Comparison of ENCODE assay signal across 1 fruit fly cellular context in the genomic region with DNA sequence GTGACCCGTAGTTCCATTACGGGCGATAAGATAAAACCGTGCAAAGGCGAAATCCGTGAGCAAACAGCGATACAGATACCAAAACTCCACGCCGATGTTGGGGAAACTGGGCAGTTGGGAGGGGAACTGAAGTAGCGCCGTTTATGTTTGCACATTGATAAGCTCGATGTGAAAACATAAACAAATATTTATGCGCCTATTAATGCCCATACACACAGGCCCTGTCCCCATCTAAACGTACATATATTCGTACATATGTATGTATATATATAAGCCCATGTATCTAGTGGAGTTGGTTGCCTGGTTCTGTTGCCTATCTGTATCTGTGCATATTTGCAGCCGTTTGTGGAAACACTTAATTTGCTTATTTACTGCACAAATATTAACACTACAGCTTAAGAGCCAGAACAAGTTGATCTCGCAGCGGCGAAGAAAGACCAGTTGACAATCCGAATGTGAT.
TF ChIP-seq lines count a peak whose summit lies in the region.

No protein-coding gene starts in this region.

TF ChIP-seq in whole organism, embryonic, 481 proteins besides CTCF, POLR2A, EP300 and RAD21 (continued from another document):
- TF ChIP-seq MESR4 (GFP tag; optimal IDR thresholded peaks at IDR 0.05; lab: Kevin White, UChicago) (peak; percentile 0), CG7786 (GFP tag; optimal IDR thresholded peaks at IDR 0.05; lab: Kevin White, UChicago) (no peak), D19A (tag; optimal IDR thresholded peaks at IDR 0.05; lab: Kevin White, UChicago) (peak; percentile 43), CG9727 (GFP tag; optimal IDR thresholded peaks at IDR 0.05; lab: Kevin White, UChicago) (peak; percentile 88), CG7987 (GFP tag; optimal IDR thresholded peaks at IDR 0.05; lab: Kevin White, UChicago) (peak; percentile 91), lab (GFP tag; optimal IDR thresholded peaks at IDR 0.05; lab: Kevin White, UChicago) (peak; percentile 92), Opbp (GFP tag; IDR thresholded peaks at IDR 0.05; lab: Robert Waterston, UW; ENCODE audit: partially characterized antibody) (no peak), CG14710 (tag; optimal IDR thresholded peaks at IDR 0.05; lab: Kevin White, UChicago) (peak; percentile 76), pb (GFP tag; optimal IDR thresholded peaks at IDR 0.05; lab: Kevin White, UChicago) (peak; percentile 24), sens-2 (GFP tag; IDR thresholded peaks at IDR 0.05; lab: Robert Waterston, UW) (peak; percentile 9; the same call in 1 of the 2 replicates), CG2875 (GFP tag; optimal IDR thresholded peaks at IDR 0.05; lab: Kevin White, UChicago) (peak; percentile 83), CG12769 (tag; optimal IDR thresholded peaks at IDR 0.05; lab: Kevin White, UChicago) (peak; percentile 75), oc (tag; optimal IDR thresholded peaks at IDR 0.05; lab: Kevin White, UChicago) (peak; percentile 74), usp (GFP tag; optimal IDR thresholded peaks at IDR 0.05; lab: Kevin White, UChicago) (no peak), CG17328 (GFP tag; IDR thresholded peaks at IDR 0.05; lab: Robert Waterston, UW) (no peak; the same call in none of the 2 replicates), CG32772 (GFP tag; IDR thresholded peaks at IDR 0.05; lab: Robert Waterston, UW) (no peak), dpn (GFP tag; optimal IDR thresholded peaks at IDR 0.05; lab: Kevin White, UChicago) (peak; percentile 23 to 40), Oli (tag; optimal IDR thresholded peaks at IDR 0.05; lab: Kevin White, UChicago) (peak; percentile 48), Fer3 (tag; optimal IDR thresholded peaks at IDR 0.05; lab: Kevin White, UChicago) (peak; percentile 69), CG18262 (tag; optimal IDR thresholded peaks at IDR 0.05; lab: Kevin White, UChicago) (peak; percentile 67), CG7928 (GFP tag; optimal IDR thresholded peaks at IDR 0.05; lab: Kevin White, UChicago) (peak; percentile 59), TFAM (GFP tag; optimal IDR thresholded peaks at IDR 0.05; lab: Kevin White, UChicago) (peak; percentile 57), E2f1 (GFP tag; IDR thresholded peaks at IDR 0.05; lab: Robert Waterston, UW) (peak; percentile 25; the same call in 1 of the 2 replicates), fd96Cb (tag; optimal IDR thresholded peaks at IDR 0.05; lab: Kevin White, UChicago) (peak; percentile 43), lola (GFP tag; optimal IDR thresholded peaks at IDR 0.05; lab: Kevin White, UChicago) (peak in 1 of 3 experiments; percentile 49), CG1233 (GFP tag; optimal IDR thresholded peaks at IDR 0.05; lab: Kevin White, UChicago) (peak; percentile 87), Gug (GFP tag; IDR thresholded peaks at IDR 0.05; lab: Robert Waterston, UW) (no peak), CG14860 (GFP tag; IDR thresholded peaks at IDR 0.05; lab: Robert Waterston, UW; ENCODE audit: partially characterized antibody) (no peak), Blimp-1 (GFP tag; optimal IDR thresholded peaks at IDR 0.05; lab: Kevin White, UChicago) (peak; percentile 71), HHEX (GFP tag; optimal IDR thresholded peaks at IDR 0.05; lab: Kevin White, UChicago) (peak; percentile 86), CG6765 (GFP tag; optimal IDR thresholded peaks at IDR 0.05; lab: Kevin White, UChicago) (peak; percentile 82), lbe (GFP tag; optimal IDR thresholded peaks at IDR 0.05; lab: Kevin White, UChicago) (peak; percentile 31), schlank (tag; optimal IDR thresholded peaks at IDR 0.05; lab: Kevin White, UChicago) (peak; percentile 67), B-H2 (GFP tag; optimal IDR thresholded peaks at IDR 0.05; lab: Kevin White, UChicago) (peak; percentile 4), CrebB (tag; optimal IDR thresholded peaks at IDR 0.05; lab: Kevin White, UChicago) (peak; percentile 84), Hey (tag; optimal IDR thresholded peaks at IDR 0.05; lab: Kevin White, UChicago) (peak; percentile 78), salm (tag; optimal IDR thresholded peaks at IDR 0.05; lab: Kevin White, UChicago) (peak; percentile 86), Taf1 (GFP tag; IDR thresholded peaks at IDR 0.05; lab: Robert Waterston, UW) (no peak), Hsf (GFP tag; optimal IDR thresholded peaks at IDR 0.05; lab: Kevin White, UChicago) (peak; percentile 9), CoRest (tag; optimal IDR thresholded peaks at IDR 0.05; lab: Kevin White, UChicago) (peak; percentile 72), CG18599 (GFP tag; optimal IDR thresholded peaks at IDR 0.05; lab: Kevin White, UChicago) (peak; percentile 82), CG10979 (tag; optimal IDR thresholded peaks at IDR 0.05; lab: Kevin White, UChicago) (peak; percentile 65), Atf-2 (GFP tag; optimal IDR thresholded peaks at IDR 0.05; lab: Kevin White, UChicago) (no peak), CG10209 (GFP tag; optimal IDR thresholded peaks at IDR 0.05; lab: Kevin White, UChicago) (peak; percentile 81), gcm2 (GFP tag; optimal IDR thresholded peaks at IDR 0.05; lab: Kevin White, UChicago) (peak; percentile 58), peb (GFP tag; IDR thresholded peaks at IDR 0.05; lab: Robert Waterston, UW) (no peak), CG8359 (GFP tag; optimal IDR thresholded peaks at IDR 0.05; lab: Kevin White, UChicago; ENCODE audit: borderline replicate concordance) (peak; percentile 76), CG4730 (GFP tag; IDR thresholded peaks at IDR 0.05; lab: Robert Waterston, UW) (peak; percentile 30; the same call in 1 of the 2 replicates), Ets65A (GFP tag; lab: Kevin White, UChicago) (no peak), HLH54F (GFP tag; optimal IDR thresholded peaks at IDR 0.05; lab: Kevin White, UChicago) (no peak), zfh2 (GFP tag; optimal IDR thresholded peaks at IDR 0.05; lab: Kevin White, UChicago) (no peak), wdn (GFP tag; IDR thresholded peaks at IDR 0.05; lab: Robert Waterston, UW) (peak; percentile 35; the same call in 1 of the 2 replicates), repo (GFP tag; optimal IDR thresholded peaks at IDR 0.05; lab: Kevin White, UChicago) (peak; percentile 54), CkIIα-i1 (GFP tag; IDR thresholded peaks at IDR 0.05; lab: Robert Waterston, UW) (no peak), Xrp1 (GFP tag; IDR thresholded peaks at IDR 0.05; lab: Robert Waterston, UW) (peak; percentile 78), Antp (GFP tag; optimal IDR thresholded peaks at IDR 0.05; lab: Kevin White, UChicago) (no peak), Nf-YC (tag; optimal IDR thresholded peaks at IDR 0.05; lab: Kevin White, UChicago) (peak; percentile 17), YL-1 (GFP tag; optimal IDR thresholded peaks at IDR 0.05; lab: Kevin White, UChicago) (peak; percentile 71), crol (GFP tag; IDR thresholded peaks at IDR 0.05; lab: Robert Waterston, UW) (peak; percentile 74), Myb (GFP tag; optimal IDR thresholded peaks at IDR 0.05; lab: Kevin White, UChicago) (peak; percentile 21), pfk (GFP tag; optimal IDR thresholded peaks at IDR 0.05; lab: Kevin White, UChicago) (peak; percentile 18), tap (tag; optimal IDR thresholded peaks at IDR 0.05; lab: Kevin White, UChicago) (peak; percentile 76), chif (GFP tag; optimal IDR thresholded peaks at IDR 0.05; lab: Kevin White, UChicago) (peak; percentile 53 to 64), jumu (GFP tag; optimal IDR thresholded peaks at IDR 0.05; lab: Kevin White, UChicago) (no peak), run (tag; optimal IDR thresholded peaks at IDR 0.05; lab: Kevin White, UChicago) (peak; percentile 70), CG4328 (GFP tag; optimal IDR thresholded peaks at IDR 0.05; lab: Kevin White, UChicago) (peak; percentile 34), Deaf1 (tag; optimal IDR thresholded peaks at IDR 0.05; lab: Kevin White, UChicago) (peak; percentile 2), Rx (GFP tag; IDR thresholded peaks at IDR 0.05; lab: Robert Waterston, UW) (no peak), onecut (GFP tag; IDR thresholded peaks at IDR 0.05; lab: Robert Waterston, UW) (peak; percentile 64; the same call in 1 of the 2 replicates), Adf1 (GFP tag; IDR thresholded peaks at IDR 0.05; lab: Robert Waterston, UW) (peak; percentile 24; the same call in 1 of the 2 replicates), BtbVII (GFP tag; optimal IDR thresholded peaks at IDR 0.05; lab: Kevin White, UChicago) (peak; percentile 85), amos (GFP tag; IDR thresholded peaks at IDR 0.05; lab: Robert Waterston, UW; ENCODE audit: partially characterized antibody) (no peak), HmgZ (tag; optimal IDR thresholded peaks at IDR 0.05; lab: Kevin White, UChicago) (peak; percentile 86), CG3726 (GFP tag; IDR thresholded peaks at IDR 0.05; lab: Robert Waterston, UW) (0 out of 3 replicates have a peak, but pooled peaks have one; percentile 46), CG33213 (GFP tag; optimal IDR thresholded peaks at IDR 0.05; lab: Kevin White, UChicago) (peak; percentile 56)
